Comparison of ENCODE assay signal across 6 worm cellular contexts in genomic region chrX:5031742-5032141, ce11.
TF ChIP-seq lines count a peak whose summit lies in the region.

No protein-coding gene starts in this region.

TF ChIP-seq in whole organism, L1 larva, 84 proteins besides CTCF, POLR2A, EP300 and RAD21 (continues in another document):
- TF ChIP-seq unc-86 (tag; optimal IDR thresholded peaks at IDR 0.05; lab: Kevin White, UChicago) (peak; percentile 68), zag-1 (tag; optimal IDR thresholded peaks at IDR 0.05; lab: Kevin White, UChicago) (peak; percentile 78), ama-1 (optimal IDR thresholded peaks at IDR 0.05; lab: Kevin White, UChicago) (no peak), fkh-8 (tag; optimal IDR thresholded peaks at IDR 0.05; lab: Kevin White, UChicago) (no peak), ces-1 (GFP tag; optimal IDR thresholded peaks at IDR 0.05; lab: Kevin White, UChicago) (no peak), nhr-90 (tag; optimal IDR thresholded peaks at IDR 0.05; lab: Kevin White, UChicago; ENCODE audit: poor library complexity) (no peak), fkh-4 (tag; optimal IDR thresholded peaks at IDR 0.05; lab: Kevin White, UChicago; ENCODE audit: borderline replicate concordance) (no peak), lin-13 (GFP tag; optimal IDR thresholded peaks at IDR 0.05; lab: Kevin White, UChicago) (no peak), nhr-71 (tag; optimal IDR thresholded peaks at IDR 0.05; lab: Kevin White, UChicago) (peak; percentile 59), unc-98 (GFP tag; IDR thresholded peaks at IDR 0.05; lab: Robert Waterston, UW) (no peak), efl-1 (optimal IDR thresholded peaks at IDR 0.05; lab: Kevin White, UChicago) (no peak), efl-1 (GFP tag; optimal IDR thresholded peaks at IDR 0.05 in 1 of 2; lab: Kevin White, UChicago) (no peak), swsn-7 (tag; optimal IDR thresholded peaks at IDR 0.05; lab: Kevin White, UChicago) (peak; percentile 21), lin-14 (GFP tag; optimal IDR thresholded peaks at IDR 0.05; lab: Kevin White, UChicago) (peak; percentile 81), nhr-237 (tag; optimal IDR thresholded peaks at IDR 0.05; lab: Kevin White, UChicago) (no peak)

TF ChIP-seq in whole organism, L2 larva, 48 proteins besides CTCF, POLR2A, EP300 and RAD21:
- peak; percentile 50 for TF ChIP-seq crh-2 (tag; optimal IDR thresholded peaks at IDR 0.05; lab: Kevin White, UChicago)
- no peak for TF ChIP-seq ztf-4 (tag; optimal IDR thresholded peaks at IDR 0.05; lab: Kevin White, UChicago)
- peak in 1 of 2 experiments; percentile 44 for TF ChIP-seq lsy-2 (tag; optimal IDR thresholded peaks at IDR 0.05; lab: Kevin White, UChicago)
- no peak for TF ChIP-seq ztf-11 (tag; optimal IDR thresholded peaks at IDR 0.05; lab: Kevin White, UChicago)
- peak; percentile 26 for TF ChIP-seq C34F6.9 (tag; optimal IDR thresholded peaks at IDR 0.05; lab: Kevin White, UChicago)
- no peak for TF ChIP-seq ceh-82 (tag; optimal IDR thresholded peaks at IDR 0.05; lab: Kevin White, UChicago)
- peak; percentile 73 for TF ChIP-seq unc-55 (GFP tag; optimal IDR thresholded peaks at IDR 0.05; lab: Kevin White, UChicago)
- TF ChIP-seq nhr-25 (tag; optimal IDR thresholded peaks at IDR 0.05; lab: Kevin White, UChicago) = no peak
- TF ChIP-seq ztf-1 (GFP tag; conservative IDR thresholded peaks at IDR 0.05; lab: Robert Waterston, UW) = no peak
- TF ChIP-seq zag-1 (tag; optimal IDR thresholded peaks at IDR 0.05; lab: Kevin White, UChicago) = peak; percentile 73
- peak; percentile 54 for TF ChIP-seq sem-4 (tag; optimal IDR thresholded peaks at IDR 0.05; lab: Kevin White, UChicago)
- TF ChIP-seq unc-39 (tag; optimal IDR thresholded peaks at IDR 0.05; lab: Kevin White, UChicago) = no peak

TF ChIP-seq in whole organism, L3 larva, 47 proteins besides CTCF, POLR2A, EP300 and RAD21:
- TF ChIP-seq nfya-1 (tag; optimal IDR thresholded peaks at IDR 0.05; lab: Kevin White, UChicago; ENCODE audit: insufficient read depth) (peak; percentile 0), nhr-43 (tag; optimal IDR thresholded peaks at IDR 0.05; lab: Kevin White, UChicago; ENCODE audit: poor library complexity, severe bottlenecking) (no peak), nhr-237 (tag; optimal IDR thresholded peaks at IDR 0.05; lab: Kevin White, UChicago) (no peak), R02D3.7 (tag; optimal IDR thresholded peaks at IDR 0.05; lab: Kevin White, UChicago) (no peak), ama-1 (optimal IDR thresholded peaks at IDR 0.05; lab: Kevin White, UChicago) (no peak), fkh-10 (GFP tag; optimal IDR thresholded peaks at IDR 0.05; lab: Kevin White, UChicago) (peak; percentile 69), zag-1 (tag; optimal IDR thresholded peaks at IDR 0.05; lab: Kevin White, UChicago) (peak; percentile 16)

TF ChIP-seq in whole organism, L4 larva, 104 proteins besides CTCF, POLR2A, EP300 and RAD21 (continues in another document):
- TF ChIP-seq madf-9 (GFP tag; conservative IDR thresholded peaks at IDR 0.05; lab: Robert Waterston, UW) = no peak
- no peak for TF ChIP-seq pqm-1 (tag; optimal IDR thresholded peaks at IDR 0.05; lab: Kevin White, UChicago)
- peak; percentile 47; the same call in 1 of the 2 replicates for TF ChIP-seq ctbp-1 (GFP tag; IDR thresholded peaks at IDR 0.05; lab: Robert Waterston, UW)
- no peak for TF ChIP-seq nhr-28 (tag; optimal IDR thresholded peaks at IDR 0.05; lab: Kevin White, UChicago)
- no peak for TF ChIP-seq hlh-30 (tag; optimal IDR thresholded peaks at IDR 0.05; lab: Kevin White, UChicago; ENCODE audit: insufficient read depth)
- TF ChIP-seq saeg-2 (GFP tag; IDR thresholded peaks at IDR 0.05; lab: Robert Waterston, UW) = no peak
- TF ChIP-seq pha-4 (GFP tag; IDR thresholded peaks at IDR 0.05; lab: Robert Waterston, UW) = no peak
- no peak for TF ChIP-seq pha-4 (tag; optimal IDR thresholded peaks at IDR 0.05; lab: Kevin White, UChicago)
- peak; percentile 74 for TF ChIP-seq ces-1 (GFP tag; optimal IDR thresholded peaks at IDR 0.05; lab: Kevin White, UChicago)
- no peak for TF ChIP-seq daf-16 (GFP tag; optimal IDR thresholded peaks at IDR 0.05; lab: Kevin White, UChicago)
- TF ChIP-seq daf-16 (tag; optimal IDR thresholded peaks at IDR 0.05; lab: Kevin White, UChicago) = no peak
- TF ChIP-seq hmg-1.1 (GFP tag; IDR thresholded peaks at IDR 0.05; lab: Robert Waterston, UW) = no peak
- no peak for TF ChIP-seq attf-4 (tag; optimal IDR thresholded peaks at IDR 0.05; lab: Kevin White, UChicago)
- TF ChIP-seq rbr-2 (tag; optimal IDR thresholded peaks at IDR 0.05; lab: Kevin White, UChicago) = no peak
- peak; percentile 48 for TF ChIP-seq aha-1 (tag; lab: Kevin White, UChicago)
- TF ChIP-seq ceh-82 (tag; optimal IDR thresholded peaks at IDR 0.05; lab: Kevin White, UChicago) = no peak
- no peak for TF ChIP-seq unc-39 (tag; optimal IDR thresholded peaks at IDR 0.05; lab: Kevin White, UChicago)
- peak in 1 of 2 experiments; percentile 24 for TF ChIP-seq lsy-2 (tag; optimal IDR thresholded peaks at IDR 0.05; lab: Kevin White, UChicago)
- TF ChIP-seq nhr-77 (tag; optimal IDR thresholded peaks at IDR 0.05; lab: Kevin White, UChicago) = no peak
- TF ChIP-seq ama-1 (optimal IDR thresholded peaks at IDR 0.05; lab: Kevin White, UChicago) = no peak
- no peak for TF ChIP-seq R02D3.7 (tag; optimal IDR thresholded peaks at IDR 0.05; lab: Kevin White, UChicago)
- no peak for TF ChIP-seq mdt-29 (GFP tag; IDR thresholded peaks at IDR 0.05; lab: Robert Waterston, UW)

TF ChIP-seq in whole organism, late embryonic, 69 proteins besides CTCF, POLR2A, EP300 and RAD21:
- TF ChIP-seq T23F11.4 (GFP tag; optimal IDR thresholded peaks at IDR 0.05; lab: Kevin White, UChicago) (no peak), ceh-34 (tag; optimal IDR thresholded peaks at IDR 0.05; lab: Kevin White, UChicago) (no peak), unc-42 (tag; optimal IDR thresholded peaks at IDR 0.05; lab: Kevin White, UChicago) (peak; percentile 98)
TF ChIP-seq in whole organism, late embryonic: peak in this region for 1.

TF ChIP-seq in whole organism, mixed stage, embryonic, 35 proteins besides CTCF, POLR2A, EP300 and RAD21:
- TF ChIP-seq flh-1 (GFP tag; optimal IDR thresholded peaks at IDR 0.05; lab: Kevin White, UChicago) = no peak
- peak; percentile 99 for TF ChIP-seq ces-1 (GFP tag; optimal IDR thresholded peaks at IDR 0.05; lab: Kevin White, UChicago)
- no peak for TF ChIP-seq tbx-8 (GFP tag; optimal IDR thresholded peaks at IDR 0.05; lab: Kevin White, UChicago)
- TF ChIP-seq cnd-1 (tag; optimal IDR thresholded peaks at IDR 0.05; lab: Kevin White, UChicago) = no peak

Comparison
In these comparisons a context has a peak if more than half of its experiments do, and no peak if none do; other contexts are left out.
1. Of the 29 proteins assayed by ChIP-seq in both whole organism, L4 larva and whole organism, L1 larva: peak only in whole organism, L4 larva: aha-1 and ces-1; only in whole organism, L1 larva: zag-1; in both: fkh-10; in neither: 24; mixed calls (peak in some experiments, not most) for 1.